Worm (Caenorhabditis elegans) whole organism, midembryonic: ENCODE data around the gene tbc-8.

Source experiments
- T22C8.4 ChIP-seq: fragments of 200-800 bp; sonication (Bioruptor generic); IDR thresholded peaks from 2 replicates; pipeline ENCODE4 v1.3.6; 2022; ENCODE audit warnings: missing genetic modification characterization, missing compliant biosample characterization
- flt-1 ChIP-seq: fragments of 200-800 bp; sonication (Bioruptor generic); IDR thresholded peaks from 2 replicates; pipeline ENCODE4 v1.3.6; 2022; ENCODE audit warnings: missing genetic modification characterization, missing compliant biosample characterization
- klf-2 ChIP-seq: fragments of 200-800 bp; sonication (Bioruptor generic); conservative IDR thresholded peaks from 2 replicates; pipeline ENCODE4 v1.3.6; 2022; ENCODE audit warnings: missing genetic modification reagents, missing genetic modification characterization, missing compliant biosample characterization
- ref-1 ChIP-seq: fragments of 200-800 bp; sonication (Bioruptor generic); conservative IDR thresholded peaks from 2 replicates; pipeline ENCODE4 v1.3.6; 2022; ENCODE audit warnings: missing genetic modification reagents, missing genetic modification characterization, missing compliant biosample characterization
- tab-1 ChIP-seq: fragments of 200-800 bp; sonication (Bioruptor generic); IDR thresholded peaks from 2 replicates; pipeline ENCODE4 v1.3.6; 2022; ENCODE audit warnings: missing genetic modification characterization, missing compliant biosample characterization
- ztf-29 ChIP-seq: fragments of 200-800 bp; sonication (Bioruptor generic); IDR thresholded peaks from 2 replicates; pipeline ENCODE4 v1.3.6; 2022; ENCODE audit warnings: missing genetic modification reagents, missing genetic modification characterization, missing compliant biosample characterization

ce11 chrIII:10391628-10392027 lies 26.9 kb downstream of the tbc-8 start, which contains the start of gene M03C11.9:
- TF ChIP-seq ref-1 (no peak), ztf-29 (GFP tag; lab: Robert Waterston, UW) (no peak), klf-2 (GFP tag; lab: Robert Waterston, UW) (no peak), flt-1 (no peak), T22C8.4 (GFP tag; lab: Robert Waterston, UW) (no peak), tab-1 (no peak)
